Worm (Caenorhabditis elegans) whole organism, L3 larva: Measurements from ENCODE around the gene spop-1.
"Not testable (repeated sequence)": the region's sequence is repeated elsewhere in the genome, so short reads cannot be mapped to it uniquely, and the experiment has no call there.

ENCODE experiments used
- ceh-82 ChIP-seq: fragments of 150-350 bp; optimal IDR thresholded peaks from 2 replicates; lab custom pipeline; 2014; ENCODE audit warnings: missing biosample characterization, missing genetic modification characterization
- egl-5 ChIP-seq: fragments of 150-350 bp; optimal IDR thresholded peaks from 2 replicates; lab custom pipeline; 2017; ENCODE audit warnings: missing biosample characterization, missing genetic modification reagents, missing genetic modification characterization, inconsistent platforms
- elt-1 ChIP-seq: fragments of 150-350 bp; optimal IDR thresholded peaks from 2 replicates; lab custom pipeline; 2014; ENCODE audit warnings: missing biosample characterization, missing genetic modification characterization
- elt-2 ChIP-seq: sonication (generic microtip); optimal IDR thresholded peaks from 2 replicates; lab custom pipeline; 2016; ENCODE audit warnings: missing genetic modification reagents, mild to moderate bottlenecking, missing genetic modification characterization, missing compliant biosample characterization
- lin-15B ChIP-seq: fragments of 150-350 bp; optimal IDR thresholded peaks from 2 replicates; lab custom pipeline; 2014; ENCODE audit warnings: missing biosample characterization, missing genetic modification characterization
- nhr-12 ChIP-seq: fragments of 150-350 bp; optimal IDR thresholded peaks from 2 replicates; lab custom pipeline; 2014; ENCODE audit warnings: missing biosample characterization, missing genetic modification characterization
- nhr-67 ChIP-seq: fragments of 150-350 bp; optimal IDR thresholded peaks from 2 replicates; lab custom pipeline; 2014; ENCODE audit warnings: missing biosample characterization, missing genetic modification characterization
- pha-4 ChIP-seq: fragments of 150-350 bp; optimal IDR thresholded peaks from 2 replicates; lab custom pipeline; 2014; ENCODE audit warnings: missing biosample characterization, missing genetic modification reagents, missing genetic modification characterization
- pqm-1 ChIP-seq: fragments of 150-350 bp; optimal IDR thresholded peaks from 2 replicates; lab custom pipeline; 2017; ENCODE audit warnings: missing biosample characterization, missing genetic modification characterization, inconsistent platforms
- skn-1 ChIP-seq: fragments of 150-350 bp; optimal IDR thresholded peaks from 2 replicates; lab custom pipeline; 2014; ENCODE audit warnings: missing biosample characterization, missing genetic modification characterization
- snpc-4 ChIP-seq: fragments of 150-350 bp; optimal IDR thresholded peaks from 2 replicates; lab custom pipeline; 2014; ENCODE audit warnings: missing biosample characterization, missing genetic modification characterization
- zag-1 ChIP-seq: fragments of 150-350 bp; optimal IDR thresholded peaks from 2 replicates; lab custom pipeline; 2014; ENCODE audit warnings: missing biosample characterization, missing genetic modification characterization
- ztf-11 ChIP-seq: fragments of 150-350 bp; optimal IDR thresholded peaks from 2 replicates; lab custom pipeline; 2014; ENCODE audit warnings: missing biosample characterization, missing genetic modification characterization

Gene spop-1

ce11 chrIII:10053312-10053711 is 44.6 kb downstream of the spop-1 start, which contains the start of gene T16G12.12:
T16G12.12 (plus strand) TSS chrIII:10053612.
- TF ChIP-seq lin-15B, skn-1, nhr-12 (tag; lab: Kevin White, UChicago): not testable (repeated sequence)

- TF ChIP-seq elt-1; ztf-11 (tag; lab: Kevin White, UChicago); nhr-67 (tag; lab: Kevin White, UChicago): not testable (repeated sequence)
Observed at ce11 chrIII:10050321-10050720, 47.6 kb downstream of the spop-1 start, which contains the start of gene T16G12.3. T16G12.3 (plus strand) TSS chrIII:10050621.

ce11 chrIII:10049682-10050081 is 48.2 kb downstream of the spop-1 start, which contains the start of gene T16G12.1:
T16G12.1 (minus strand) TSS chrIII:10049857.
- TF ChIP-seq pha-4 (no peak), zag-1 (tag; lab: Kevin White, UChicago) (no peak), pqm-1 (tag; lab: Kevin White, UChicago) (peak; percentile 60), elt-2 (peak; percentile 82), snpc-4 (tag; lab: Kevin White, UChicago) (no peak), ceh-82 (tag; lab: Kevin White, UChicago) (no peak), egl-5 (tag; lab: Kevin White, UChicago) (no peak)
